Worm (Caenorhabditis elegans) whole organism, L3 larva: ENCODE measurements around the gene Y57G11B.2.

Experiments used
- aly-2 ChIP-seq: fragments of 150-350 bp; optimal IDR thresholded peaks from 2 replicates; lab custom pipeline; 2014; ENCODE audit warnings: missing biosample characterization, missing genetic modification characterization
- ama-1 ChIP-seq: fragments of 150-350 bp; optimal IDR thresholded peaks from 2 replicates; lab custom pipeline; 2018
- ceh-16 ChIP-seq: sonication (generic microtip); optimal IDR thresholded peaks from 2 replicates; lab custom pipeline; 2017; ENCODE audit warnings: missing biosample characterization, missing genetic modification characterization
- ceh-28 ChIP-seq: fragments of 150-350 bp; optimal IDR thresholded peaks from 2 replicates; lab custom pipeline; 2014; ENCODE audit warnings: missing biosample characterization, missing genetic modification reagents, missing genetic modification characterization
- ceh-82 ChIP-seq: fragments of 150-350 bp; optimal IDR thresholded peaks from 2 replicates; lab custom pipeline; 2014; ENCODE audit warnings: missing biosample characterization, missing genetic modification characterization
- egl-27 ChIP-seq: sonication (generic microtip); optimal IDR thresholded peaks from 4 replicates; lab custom pipeline; 2017; ENCODE audit warnings: missing biosample characterization, missing genetic modification reagents, missing genetic modification characterization
- elt-2 ChIP-seq: sonication (generic microtip); optimal IDR thresholded peaks from 2 replicates; lab custom pipeline; 2016; ENCODE audit warnings: missing genetic modification reagents, mild to moderate bottlenecking, missing genetic modification characterization, missing compliant biosample characterization
- elt-3 ChIP-seq, 3 experiments: fragments of 150-350 bp in 1 of 3; sonication (generic microtip) in 2 of 3; optimal IDR thresholded peaks; 2 replicates in 2 of 3; 4 replicates in 1 of 3; lab custom pipeline; 2014 to 2017; ENCODE audit warnings: missing biosample characterization in 3 of 3, missing genetic modification characterization in 3 of 3
- eor-1 ChIP-seq, 2 experiments: fragments of 150-350 bp; optimal IDR thresholded peaks; 2 replicates each; lab custom pipeline; 2014 to 2018; ENCODE audit warnings: missing biosample characterization in 2 of 2, missing genetic modification characterization in 2 of 2
- fkh-10 ChIP-seq: sonication (generic microtip); optimal IDR thresholded peaks from 2 replicates; lab custom pipeline; 2017; ENCODE audit warnings: missing biosample characterization, missing genetic modification reagents, missing genetic modification characterization
- hmg-11 ChIP-seq: sonication (generic microtip); optimal IDR thresholded peaks from 2 replicates; lab custom pipeline; 2016; ENCODE audit warnings: missing genetic modification characterization, missing compliant biosample characterization
- lin-15B ChIP-seq: fragments of 150-350 bp; optimal IDR thresholded peaks from 2 replicates; lab custom pipeline; 2014; ENCODE audit warnings: missing biosample characterization, missing genetic modification characterization
- lin-39 ChIP-seq: fragments of 150-350 bp; optimal IDR thresholded peaks from 2 replicates; lab custom pipeline; 2018; ENCODE audit warnings: missing biosample characterization, missing genetic modification reagents, missing genetic modification characterization
- lsy-12 ChIP-seq: sonication (generic microtip); optimal IDR thresholded peaks from 2 replicates; lab custom pipeline; 2016; ENCODE audit warnings: mild to moderate bottlenecking, missing genetic modification characterization, missing compliant biosample characterization
- mdl-1 ChIP-seq: fragments of 150-350 bp; optimal IDR thresholded peaks from 2 replicates; lab custom pipeline; 2014; ENCODE audit warnings: missing biosample characterization, missing genetic modification characterization
- mml-1 ChIP-seq: fragments of 150-350 bp; sonication (generic microtip); optimal IDR thresholded peaks from 3 replicates; lab custom pipeline; 2014; ENCODE audit warnings: missing biosample characterization, missing genetic modification characterization
- nfya-1 ChIP-seq: sonication (generic microtip); optimal IDR thresholded peaks from 2 replicates; lab custom pipeline; 2017; ENCODE audit warnings: missing genetic modification characterization, mild to moderate bottlenecking, missing compliant biosample characterization, antibody characterized with exemption, moderate library complexity; ENCODE audit not compliant: insufficient read depth
- nhr-11 ChIP-seq: fragments of 150-350 bp; optimal IDR thresholded peaks from 2 replicates; lab custom pipeline; 2014; ENCODE audit warnings: missing biosample characterization, missing genetic modification characterization
- nhr-12 ChIP-seq: fragments of 150-350 bp; optimal IDR thresholded peaks from 2 replicates; lab custom pipeline; 2014; ENCODE audit warnings: missing biosample characterization, missing genetic modification characterization
- nhr-23 ChIP-seq: fragments of 150-350 bp; optimal IDR thresholded peaks from 2 replicates; lab custom pipeline; 2014; ENCODE audit warnings: missing biosample characterization, missing genetic modification reagents, missing genetic modification characterization
- nhr-237 ChIP-seq: fragments of 150-350 bp; optimal IDR thresholded peaks from 2 replicates; lab custom pipeline; 2014; ENCODE audit warnings: missing biosample characterization, missing genetic modification characterization
- nhr-25 ChIP-seq: sonication (generic microtip); optimal IDR thresholded peaks from 2 replicates; lab custom pipeline; 2017; ENCODE audit warnings: missing biosample characterization, missing genetic modification characterization
- nhr-43 ChIP-seq: sonication (generic microtip); optimal IDR thresholded peaks from 2 replicates; lab custom pipeline; 2016; ENCODE audit warnings: mild to moderate bottlenecking, missing genetic modification characterization, missing compliant biosample characterization; ENCODE audit not compliant: poor library complexity, severe bottlenecking
- nhr-67 ChIP-seq: fragments of 150-350 bp; optimal IDR thresholded peaks from 2 replicates; lab custom pipeline; 2014; ENCODE audit warnings: missing biosample characterization, missing genetic modification characterization
- nhr-76 ChIP-seq: fragments of 150-350 bp; sonication (generic microtip); optimal IDR thresholded peaks from 5 replicates; lab custom pipeline; 2014; ENCODE audit warnings: missing biosample characterization, missing genetic modification characterization
- nhr-77 ChIP-seq: fragments of 150-350 bp; optimal IDR thresholded peaks from 2 replicates; lab custom pipeline; 2014; ENCODE audit warnings: missing biosample characterization, missing genetic modification characterization
- pha-4 ChIP-seq: fragments of 150-350 bp; optimal IDR thresholded peaks from 2 replicates; lab custom pipeline; 2014; ENCODE audit warnings: missing biosample characterization, missing genetic modification reagents, missing genetic modification characterization
- pqm-1 ChIP-seq: fragments of 150-350 bp; optimal IDR thresholded peaks from 2 replicates; lab custom pipeline; 2017; ENCODE audit warnings: missing biosample characterization, missing genetic modification characterization, inconsistent platforms
- sea-2 ChIP-seq: fragments of 150-350 bp; sonication (generic microtip); optimal IDR thresholded peaks from 4 replicates; lab custom pipeline; 2014; ENCODE audit warnings: missing biosample characterization, missing genetic modification reagents, missing genetic modification characterization
- skn-1 ChIP-seq: fragments of 150-350 bp; optimal IDR thresholded peaks from 2 replicates; lab custom pipeline; 2014; ENCODE audit warnings: missing biosample characterization, missing genetic modification characterization
- snpc-4 ChIP-seq: fragments of 150-350 bp; optimal IDR thresholded peaks from 2 replicates; lab custom pipeline; 2014; ENCODE audit warnings: missing biosample characterization, missing genetic modification characterization
- unc-39 ChIP-seq: sonication (generic microtip); optimal IDR thresholded peaks from 4 replicates; lab custom pipeline; 2017; ENCODE audit warnings: missing biosample characterization, missing genetic modification characterization
- zag-1 ChIP-seq: fragments of 150-350 bp; optimal IDR thresholded peaks from 2 replicates; lab custom pipeline; 2014; ENCODE audit warnings: missing biosample characterization, missing genetic modification characterization
- ztf-11 ChIP-seq: fragments of 150-350 bp; optimal IDR thresholded peaks from 2 replicates; lab custom pipeline; 2014; ENCODE audit warnings: missing biosample characterization, missing genetic modification characterization
- ztf-4 ChIP-seq: fragments of 150-350 bp; optimal IDR thresholded peaks from 2 replicates; lab custom pipeline; 2014; ENCODE audit warnings: missing biosample characterization, missing genetic modification characterization

Gene Y57G11B.2

DNA sequence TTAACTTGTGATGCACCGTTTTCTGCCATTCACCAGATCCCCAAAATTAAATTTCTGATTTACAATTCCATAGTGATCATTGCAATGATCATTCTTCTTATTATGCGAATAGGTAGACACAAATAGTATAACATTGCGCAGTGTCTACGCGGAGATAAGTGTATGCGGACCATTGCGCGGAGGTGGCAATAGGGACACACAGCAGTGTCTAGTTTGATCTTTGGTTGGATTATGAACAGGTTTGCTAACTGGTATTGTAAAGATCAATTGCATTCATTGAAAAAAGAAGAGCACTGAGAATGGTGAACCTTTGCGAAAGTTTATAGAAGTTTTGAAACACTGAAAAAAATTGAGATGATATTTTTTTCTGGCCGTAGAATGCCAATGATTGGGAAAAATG is 34.2 kb downstream of the Y57G11B.2 start:
- TF ChIP-seq egl-27 (no peak), lsy-12 (tag; lab: Kevin White, UChicago) (no peak), sea-2 (GFP tag; lab: Kevin White, UChicago) (no peak), nfya-1 (tag; lab: Kevin White, UChicago) (no peak), mml-1 (tag; lab: Kevin White, UChicago) (no peak), nhr-67 (tag; lab: Kevin White, UChicago) (no peak), ceh-82 (tag; lab: Kevin White, UChicago) (no peak), lin-39 (tag; lab: Kevin White, UChicago) (no peak), ceh-16 (tag; lab: Kevin White, UChicago) (no peak)

DNA sequence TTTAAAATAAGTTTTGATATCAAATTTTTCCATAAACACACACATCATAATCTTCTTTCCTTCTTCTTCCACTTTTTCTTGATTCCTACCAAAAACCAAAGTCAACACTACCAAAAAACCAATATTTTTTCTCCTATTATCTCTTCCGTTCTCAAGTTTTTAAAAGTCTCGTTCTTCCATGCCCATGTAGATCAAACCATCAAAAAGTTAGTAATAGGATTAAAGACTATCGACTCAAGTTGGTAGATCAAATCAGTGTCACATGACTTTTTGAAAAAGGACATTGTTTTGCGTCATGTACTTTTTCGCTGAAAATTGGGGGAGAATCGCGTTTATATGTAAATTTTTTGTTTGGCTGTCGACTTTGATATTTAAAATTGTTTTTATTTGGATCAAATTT is 37.9 kb downstream of the Y57G11B.2 start:
- TF ChIP-seq pha-4 = no peak
- no peak for TF ChIP-seq nhr-12 (tag; lab: Kevin White, UChicago)
- no peak for TF ChIP-seq pqm-1
- no peak for TF ChIP-seq hmg-11 (tag; lab: Kevin White, UChicago)
- no peak for TF ChIP-seq ceh-16 (tag; lab: Kevin White, UChicago)
- TF ChIP-seq ama-1 = no peak
- no peak for TF ChIP-seq nhr-43
- no peak for TF ChIP-seq ceh-28 (tag; lab: Kevin White, UChicago)
- TF ChIP-seq aly-2 = no peak
- TF ChIP-seq ztf-4 (tag; lab: Kevin White, UChicago) = no peak
- TF ChIP-seq snpc-4 (tag; lab: Kevin White, UChicago) = no peak
- TF ChIP-seq ztf-11 (tag; lab: Kevin White, UChicago) = no peak
- TF ChIP-seq nhr-77 (tag; lab: Kevin White, UChicago) = no peak
- TF ChIP-seq lin-15B (tag; lab: Kevin White, UChicago) = no peak
- no peak for TF ChIP-seq elt-3 (tag; optimal IDR thresholded peaks at IDR 0.05; lab: Kevin White, UChicago)
- no peak for TF ChIP-seq nhr-25

DNA sequence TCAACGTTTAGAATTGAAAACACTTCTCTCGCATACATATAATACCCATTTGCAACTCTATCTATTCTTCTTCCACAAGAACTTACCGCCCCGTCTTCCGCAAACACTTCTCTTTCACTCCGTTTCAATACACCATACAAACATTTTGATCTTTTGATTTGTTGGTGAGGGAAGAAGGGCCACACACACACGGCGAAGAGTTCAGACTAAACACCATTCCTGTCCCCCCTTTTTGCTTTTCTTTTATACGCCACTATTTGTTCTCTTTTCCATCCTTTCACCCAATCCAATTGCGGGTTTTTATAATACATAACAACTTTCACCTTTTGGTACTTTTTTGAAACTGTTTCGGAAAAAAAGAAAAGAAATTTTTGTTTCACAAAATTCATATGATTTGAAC is 40.0 kb downstream of the Y57G11B.2 start:
- TF ChIP-seq pha-4 = peak; percentile 87
- no peak for TF ChIP-seq lin-39 (tag; lab: Kevin White, UChicago)

DNA sequence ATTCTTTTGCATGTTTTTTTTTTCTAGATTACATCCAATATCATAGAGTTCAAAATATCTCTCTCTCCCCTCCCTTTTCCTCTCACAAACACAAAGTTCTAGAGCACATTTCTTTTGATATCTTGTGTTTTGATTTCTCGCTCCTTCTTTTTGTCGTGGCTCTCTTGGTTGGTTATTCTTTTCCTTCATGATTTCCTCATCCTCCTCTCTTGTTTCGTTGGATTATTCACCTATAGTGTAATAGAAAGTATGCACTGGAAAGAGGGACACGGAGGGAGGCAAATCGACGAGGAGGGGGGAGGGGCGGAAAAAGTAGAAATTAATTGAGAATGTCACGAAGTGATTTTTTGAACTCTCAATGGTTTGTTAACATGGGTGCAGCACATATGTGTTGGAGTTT is 41.3 kb downstream of the Y57G11B.2 start:
- no peak for TF ChIP-seq mdl-1 (tag; lab: Kevin White, UChicago)
- TF ChIP-seq nhr-237 = no peak
- TF ChIP-seq mml-1 (tag; lab: Kevin White, UChicago) = no peak
- no peak for TF ChIP-seq ztf-11 (tag; lab: Kevin White, UChicago)
- no peak for TF ChIP-seq aly-2
- TF ChIP-seq zag-1 (tag; lab: Kevin White, UChicago) = no peak
- no peak for TF ChIP-seq ceh-28 (tag; lab: Kevin White, UChicago)
- TF ChIP-seq nfya-1 (tag; lab: Kevin White, UChicago) = peak; percentile 58
- no peak for TF ChIP-seq fkh-10 (GFP tag; lab: Kevin White, UChicago)
- no peak for TF ChIP-seq unc-39 (tag; lab: Kevin White, UChicago)
- TF ChIP-seq nhr-76 (tag; lab: Kevin White, UChicago) = no peak
- no peak for TF ChIP-seq elt-2
- TF ChIP-seq lin-39 (tag; lab: Kevin White, UChicago) = no peak
- TF ChIP-seq lin-15B (tag; lab: Kevin White, UChicago) = peak; percentile 6
- peak; percentile 63 for TF ChIP-seq nhr-11 (tag; lab: Kevin White, UChicago)
- TF ChIP-seq skn-1 (tag; lab: Kevin White, UChicago) = no peak
- no peak for TF ChIP-seq nhr-23

DNA sequence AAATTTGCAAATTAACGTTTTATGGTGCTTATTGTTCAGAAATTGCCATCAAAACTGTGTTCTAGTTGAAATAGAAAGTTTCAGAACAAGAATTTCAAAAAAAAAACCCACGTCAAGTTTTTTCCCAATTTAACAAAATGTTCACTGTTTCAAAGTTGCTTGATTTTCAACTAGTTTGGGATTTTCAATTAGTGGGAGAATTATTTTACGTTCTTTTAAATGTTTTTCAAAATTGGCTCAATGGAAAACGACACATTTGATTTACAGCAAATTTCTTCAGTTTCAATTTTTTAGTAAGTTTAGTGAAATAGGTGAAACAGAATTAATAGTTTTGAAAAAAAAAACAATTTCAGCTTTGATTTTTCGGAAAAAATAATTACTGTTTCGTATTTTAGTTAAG is 43.4 kb downstream of the Y57G11B.2 start:
- TF ChIP-seq eor-1 (tag; optimal IDR thresholded peaks at IDR 0.05; lab: Kevin White, UChicago) (no peak), egl-27 (no peak), ceh-28 (tag; lab: Kevin White, UChicago) (no peak), nhr-25 (no peak), hmg-11 (tag; lab: Kevin White, UChicago) (no peak), unc-39 (tag; lab: Kevin White, UChicago) (no peak)
